Worm (Caenorhabditis elegans): ENCODE measurements around the gene hlh-4.

DNA sequence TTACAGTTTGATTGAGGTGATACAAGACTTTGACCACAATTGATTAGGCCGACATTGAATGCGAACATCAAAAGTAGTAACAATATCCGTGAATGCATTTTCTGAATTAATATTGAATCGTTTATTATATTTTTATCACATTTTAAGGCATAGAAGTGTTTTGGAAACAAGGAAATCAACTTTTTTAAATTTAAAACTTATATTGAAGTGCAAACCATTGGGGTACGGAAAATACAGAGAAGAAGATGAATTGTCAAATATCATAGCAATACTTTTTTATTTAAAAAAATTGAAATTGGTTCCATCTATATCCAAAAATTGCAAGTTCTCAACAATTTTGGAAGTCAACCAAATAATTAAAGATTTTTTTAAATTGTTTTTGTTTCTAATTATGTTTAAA, 4.4 kb upstream of the hlh-4 start, which contains the start of gene T05G5.1:
- no peak for TF ChIP-seq him-1 (tag; optimal IDR thresholded peaks at IDR 0.05)
- no peak for TF ChIP-seq dao-5 (tag; optimal IDR thresholded peaks at IDR 0.05)
